Worm (Caenorhabditis elegans) whole organism, young adult: ENCODE measurements around the gene set-5.

Experiments used
- C17E4.6 ChIP-seq: fragments of 200-800 bp; sonication (Bioruptor generic); IDR thresholded peaks from 2 replicates; pipeline ENCODE4 v1.3.6; 2022; ENCODE audit warnings: missing genetic modification reagents, missing genetic modification characterization, missing compliant biosample characterization
- D2030.7 ChIP-seq: fragments of 200-800 bp; sonication (Bioruptor generic); IDR thresholded peaks from 2 replicates; pipeline ENCODE4 v1.3.6; 2022; ENCODE audit warnings: missing genetic modification reagents, missing genetic modification characterization, missing compliant biosample characterization
- F33H1.4 ChIP-seq: fragments of 200-800 bp; sonication (Bioruptor generic); IDR thresholded peaks from 2 replicates; pipeline ENCODE4 v1.3.6; 2022; ENCODE audit warnings: missing genetic modification reagents, missing genetic modification characterization, missing compliant biosample characterization
- F37B4.10 ChIP-seq: fragments of 200-800 bp; sonication (Bioruptor generic); IDR thresholded peaks from 2 replicates; pipeline ENCODE4 v1.3.6; 2022; ENCODE audit warnings: missing genetic modification characterization, missing compliant biosample characterization
- F57A8.1 ChIP-seq: fragments of 200-800 bp; sonication (Bioruptor generic); optimal IDR thresholded peaks from 2 replicates; lab custom pipeline; 2018; ENCODE audit warnings: mild to moderate bottlenecking, missing genetic modification characterization, moderate library complexity, missing compliant biosample characterization
- F57C9.4 ChIP-seq: sonication (generic microtip); optimal IDR thresholded peaks from 2 replicates; lab custom pipeline; 2017; ENCODE audit warnings: mild to moderate bottlenecking, missing genetic modification characterization, missing compliant biosample characterization
- K12H6.12 ChIP-seq: fragments of 200-800 bp; sonication (Bioruptor generic); optimal IDR thresholded peaks from 2 replicates; lab custom pipeline; 2018; ENCODE audit warnings: mild to moderate bottlenecking, missing genetic modification characterization, missing compliant biosample characterization
- T26A5.8 ChIP-seq: sonication (generic microtip); optimal IDR thresholded peaks from 2 replicates; lab custom pipeline; 2016; ENCODE audit warnings: missing genetic modification characterization, missing compliant biosample characterization
- ZK185.1 ChIP-seq: sonication (generic microtip); optimal IDR thresholded peaks from 2 replicates; lab custom pipeline; 2016; ENCODE audit warnings: mild to moderate bottlenecking, missing genetic modification characterization, missing compliant biosample characterization; ENCODE audit not compliant: poor library complexity, severe bottlenecking
- athp-1 ChIP-seq: sonication (generic microtip); optimal IDR thresholded peaks from 2 replicates; lab custom pipeline; 2017; ENCODE audit warnings: mild to moderate bottlenecking, missing genetic modification characterization, missing compliant biosample characterization
- attf-5 ChIP-seq: fragments of 200-800 bp; sonication (Bioruptor generic); optimal IDR thresholded peaks from 2 replicates; lab custom pipeline; 2018; ENCODE audit warnings: mild to moderate bottlenecking, missing genetic modification characterization, missing compliant biosample characterization
- ceh-40 ChIP-seq: fragments of 200-800 bp; sonication (Bioruptor generic); IDR thresholded peaks from 2 replicates; pipeline ENCODE4 v1.3.6; 2022; ENCODE audit warnings: missing genetic modification characterization, missing compliant biosample characterization
- ceh-91 ChIP-seq: fragments of 200-800 bp; sonication (Bioruptor generic); IDR thresholded peaks from 2 replicates; pipeline ENCODE4 v1.3.6; 2022; ENCODE audit warnings: missing genetic modification reagents, missing genetic modification characterization, missing compliant biosample characterization
- chd-7 ChIP-seq: sonication (generic microtip); optimal IDR thresholded peaks from 2 replicates; lab custom pipeline; 2016; ENCODE audit warnings: mild to moderate bottlenecking, missing genetic modification characterization, moderate library complexity, missing compliant biosample characterization
- die-1 ChIP-seq: sonication (generic microtip); optimal IDR thresholded peaks from 2 replicates; lab custom pipeline; 2016; ENCODE audit warnings: missing genotype, mild to moderate bottlenecking, missing genetic modification characterization, missing compliant biosample characterization
- egl-44 ChIP-seq: fragments of 200-800 bp; sonication (Bioruptor generic); IDR thresholded peaks from 2 replicates; pipeline ENCODE4 v1.3.6; 2022; ENCODE audit warnings: missing genetic modification reagents, missing genetic modification characterization, missing compliant biosample characterization
- him-1 ChIP-seq: sonication (generic microtip); optimal IDR thresholded peaks from 2 replicates; lab custom pipeline; 2016; ENCODE audit warnings: missing genotype, missing genetic modification reagents, missing genetic modification characterization, missing compliant biosample characterization
- hmg-20 ChIP-seq: fragments of 200-800 bp; sonication (Bioruptor generic); IDR thresholded peaks from 2 replicates; pipeline ENCODE4 v1.3.6; 2022; ENCODE audit warnings: missing genetic modification reagents, missing genetic modification characterization, missing compliant biosample characterization
- hsf-1 ChIP-seq: fragments of 200-800 bp; sonication (Bioruptor generic); IDR thresholded peaks from 2 replicates; pipeline ENCODE4 v1.3.6; 2022; ENCODE audit warnings: missing genetic modification reagents, missing genetic modification characterization, missing compliant biosample characterization
- lag-1 ChIP-seq: fragments of 200-800 bp; sonication (Bioruptor generic); IDR thresholded peaks from 2 replicates; pipeline ENCODE4 v1.3.6; 2022; ENCODE audit warnings: missing genetic modification reagents, missing genetic modification characterization, missing compliant biosample characterization
- let-526 ChIP-seq: fragments of 200-800 bp; sonication (Bioruptor generic); IDR thresholded peaks from 2 replicates; pipeline ENCODE4 v1.3.6; 2022; ENCODE audit warnings: missing genetic modification reagents, missing genetic modification characterization, missing compliant biosample characterization
- lin-26 ChIP-seq: fragments of 200-800 bp; sonication (Bioruptor generic); IDR thresholded peaks from 2 replicates; pipeline ENCODE4 v1.3.6; 2022; ENCODE audit warnings: missing genetic modification reagents, missing genetic modification characterization, missing compliant biosample characterization
- lin-40 ChIP-seq: sonication (generic microtip); optimal IDR thresholded peaks from 2 replicates; lab custom pipeline; 2016; ENCODE audit warnings: missing genetic modification characterization, mild to moderate bottlenecking, missing compliant biosample characterization, missing genotype, missing genetic modification reagents
- lsl-1 ChIP-seq: fragments of 200-800 bp; sonication (Bioruptor generic); optimal IDR thresholded peaks from 2 replicates; lab custom pipeline; 2018; ENCODE audit warnings: mild to moderate bottlenecking, missing genetic modification characterization, moderate library complexity, missing compliant biosample characterization
- madf-10 ChIP-seq: sonication (generic microtip); optimal IDR thresholded peaks from 2 replicates; lab custom pipeline; 2016; ENCODE audit warnings: mild to moderate bottlenecking, missing genetic modification characterization, missing compliant biosample characterization
- madf-3 ChIP-seq: fragments of 200-800 bp; sonication (Bioruptor generic); IDR thresholded peaks from 2 replicates; pipeline ENCODE4 v1.3.6; 2022; ENCODE audit warnings: missing genetic modification reagents, missing genetic modification characterization, missing compliant biosample characterization
- mcd-1 ChIP-seq: fragments of 200-800 bp; sonication (Bioruptor generic); IDR thresholded peaks from 2 replicates; pipeline ENCODE4 v1.3.6; 2022; ENCODE audit warnings: missing genetic modification reagents, missing genetic modification characterization, missing compliant biosample characterization
- nhr-179 ChIP-seq: sonication (generic microtip); optimal IDR thresholded peaks from 2 replicates; lab custom pipeline; 2016; ENCODE audit warnings: mild to moderate bottlenecking, missing genetic modification characterization, missing compliant biosample characterization
- nhr-80 ChIP-seq: sonication (generic microtip); optimal IDR thresholded peaks from 2 replicates; lab custom pipeline; 2016; ENCODE audit warnings: missing genetic modification characterization, missing compliant biosample characterization
- nhr-90 ChIP-seq: sonication (generic microtip); optimal IDR thresholded peaks from 2 replicates; lab custom pipeline; 2016; ENCODE audit warnings: missing genotype, mild to moderate bottlenecking, missing genetic modification characterization, missing compliant biosample characterization
- pbrm-1 ChIP-seq: fragments of 200-800 bp; sonication (Bioruptor generic); IDR thresholded peaks from 2 replicates; pipeline ENCODE4 v1.3.6; 2022; ENCODE audit warnings: missing genetic modification reagents, missing genetic modification characterization, missing compliant biosample characterization
- pha-4 ChIP-seq: fragments of 150-350 bp; sonication (generic microtip); optimal IDR thresholded peaks from 2 replicates; lab custom pipeline; 2014; ENCODE audit warnings: missing biosample characterization, missing genetic modification reagents, missing genetic modification characterization
- rcor-1 ChIP-seq: fragments of 200-800 bp; sonication (Bioruptor generic); IDR thresholded peaks from 2 replicates; pipeline ENCODE4 v1.3.6; 2022; ENCODE audit warnings: missing genetic modification reagents, missing genetic modification characterization, missing compliant biosample characterization
- snpc-1.1 ChIP-seq: sonication (generic microtip); optimal IDR thresholded peaks from 2 replicates; lab custom pipeline; 2017; ENCODE audit warnings: missing genetic modification characterization, mild to moderate bottlenecking, missing compliant biosample characterization, antibody characterized with exemption, moderate library complexity, missing genotype, missing genetic modification reagents; ENCODE audit not compliant: insufficient read depth
- tbx-9 ChIP-seq: sonication (generic microtip); optimal IDR thresholded peaks from 2 replicates; lab custom pipeline; 2016; ENCODE audit warnings: borderline replicate concordance, missing genetic modification characterization, inconsistent platforms, missing compliant biosample characterization
- unc-130 ChIP-seq: sonication (generic microtip); optimal IDR thresholded peaks from 2 replicates; lab custom pipeline; 2016; ENCODE audit warnings: missing genetic modification reagents, missing genetic modification characterization, missing compliant biosample characterization
- zim-3 ChIP-seq: sonication (generic microtip); optimal IDR thresholded peaks from 2 replicates; lab custom pipeline; 2017; ENCODE audit warnings: mild to moderate bottlenecking, missing genetic modification characterization, moderate library complexity, missing compliant biosample characterization
- ztf-18 ChIP-seq: sonication (generic microtip); optimal IDR thresholded peaks from 2 replicates; lab custom pipeline; 2016; ENCODE audit warnings: missing genotype, mild to moderate bottlenecking, missing genetic modification characterization, missing compliant biosample characterization
- ztf-22 ChIP-seq: fragments of 200-800 bp; sonication (Bioruptor generic); optimal IDR thresholded peaks from 2 replicates; lab custom pipeline; 2018; ENCODE audit warnings: mild to moderate bottlenecking, missing genetic modification characterization, moderate library complexity, missing compliant biosample characterization
- ztf-28 ChIP-seq: fragments of 200-800 bp; sonication (Bioruptor generic); IDR thresholded peaks from 2 replicates; pipeline ENCODE4 v1.3.6; 2022; ENCODE audit warnings: missing genetic modification reagents, missing genetic modification characterization, missing compliant biosample characterization

set-5 gene

ce11 chrV:14734187-14734765 is 35.5 kb downstream of the set-5 start, which contains the start of gene unc-61 (continued):
- TF ChIP-seq madf-3 (no peak), die-1 (tag; lab: Kevin White, UChicago) (no peak), snpc-1.1 (tag; lab: Kevin White, UChicago) (no peak), hsf-1 (GFP tag; lab: Robert Waterston, UW) (no peak), C17E4.6 (GFP tag; lab: Robert Waterston, UW) (no peak), mcd-1 (peak; percentile 79), ceh-91 (no peak), F37B4.10 (GFP tag; lab: Robert Waterston, UW) (no peak), F57A8.1 (GFP tag; lab: Kevin White, UChicago) (no peak), D2030.7 (GFP tag; lab: Robert Waterston, UW) (no peak), him-1 (no peak), tbx-9 (tag; lab: Kevin White, UChicago) (no peak), lsl-1 (peak; percentile 22), nhr-179 (tag; lab: Kevin White, UChicago) (no peak), lin-26 (GFP tag; lab: Robert Waterston, UW) (no peak)
- TF ChIP-seq, all 124 proteins: peak for 7

ce11 chrV:14736851-14737250 is 38.1 kb downstream of the set-5 start, which contains the start of gene Y50E8A.5:
Gene Y50E8A.5 (minus strand): TSS chrV:14736951.
- TF ChIP-seq madf-10 (tag; lab: Kevin White, UChicago): no peak
- TF ChIP-seq rcor-1 (GFP tag; lab: Robert Waterston, UW): no peak
- TF ChIP-seq lag-1 (GFP tag; lab: Robert Waterston, UW): no peak
- no peak for TF ChIP-seq T26A5.8
- TF ChIP-seq F33H1.4 (GFP tag; lab: Robert Waterston, UW): no peak
- TF ChIP-seq let-526: no peak
- no peak for TF ChIP-seq ztf-22 (GFP tag; lab: Kevin White, UChicago)

DNA sequence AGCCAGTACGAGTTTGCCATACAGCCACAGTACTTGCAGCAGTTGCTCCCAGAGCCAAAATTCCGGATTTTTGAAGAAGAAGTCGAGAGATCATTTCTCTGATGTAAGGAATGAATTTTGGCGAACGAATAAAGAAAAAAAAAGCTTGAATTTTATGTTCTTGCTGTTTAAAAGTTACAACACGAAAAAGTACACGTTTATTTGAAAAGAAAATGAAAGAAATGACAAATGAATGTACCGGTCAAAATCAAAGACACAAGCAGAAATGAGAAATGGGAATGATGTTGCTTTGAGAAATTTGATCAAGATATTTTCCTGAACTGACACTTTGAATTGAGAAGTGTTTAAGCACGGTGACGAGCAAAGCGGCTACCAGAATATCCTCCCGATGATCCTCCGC is 42.5 kb downstream of the set-5 start, which contains the start of gene Y50E8A.6:
Gene Y50E8A.6 (minus strand): TSS at position 101 of the 400 bp plus-strand sequence.
- TF ChIP-seq ztf-18 (tag; lab: Kevin White, UChicago) (no peak), nhr-80 (tag; lab: Kevin White, UChicago) (no peak), hmg-20 (GFP tag; lab: Robert Waterston, UW) (no peak), ztf-28 (no peak), F57C9.4 (tag; lab: Kevin White, UChicago) (no peak), zim-3 (tag; lab: Kevin White, UChicago) (no peak), pha-4 (tag; lab: Kevin White, UChicago) (no peak), pbrm-1 (GFP tag; lab: Robert Waterston, UW) (no peak), K12H6.12 (tag; lab: Kevin White, UChicago) (no peak), ceh-40 (no peak), madf-10 (tag; lab: Kevin White, UChicago) (no peak), lin-40 (tag; lab: Kevin White, UChicago) (no peak), chd-7 (no peak), ZK185.1 (tag; lab: Kevin White, UChicago) (no peak), egl-44 (no peak), nhr-90 (no peak), unc-130 (GFP tag; lab: Kevin White, UChicago) (no peak), attf-5 (GFP tag; lab: Kevin White, UChicago) (no peak), F33H1.4 (GFP tag; lab: Robert Waterston, UW) (no peak), athp-1 (tag; lab: Kevin White, UChicago) (no peak)
